Worm (Caenorhabditis elegans): Measurements from ENCODE around the gene Y43F8B.7.

DNA sequence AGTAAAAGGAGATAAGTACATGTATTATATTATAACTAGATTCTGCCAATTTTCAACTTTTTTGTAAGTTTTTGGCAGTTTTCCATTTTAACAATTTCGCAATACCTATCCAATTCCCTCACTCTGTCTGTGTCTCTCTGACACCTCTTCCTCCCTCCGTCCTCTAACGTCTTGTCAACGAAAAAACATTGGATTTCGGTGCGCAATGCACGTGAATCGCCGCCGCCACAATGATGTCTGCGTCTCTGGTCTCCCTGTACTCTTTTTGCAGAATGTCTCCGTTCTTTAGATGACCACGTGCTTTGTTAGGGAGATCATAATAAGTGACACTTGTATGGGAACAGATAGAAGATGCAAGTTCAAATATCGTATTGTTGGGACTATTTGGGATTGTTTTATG lies 38.6 kb downstream of the Y43F8B.7 start:
- peak; percentile 77 for TF ChIP-seq ztf-4 (tag; optimal IDR thresholded peaks at IDR 0.05)
- TF ChIP-seq lin-13 (GFP tag; optimal IDR thresholded peaks at IDR 0.05): peak; percentile 80
- TF ChIP-seq skn-1 (tag; optimal IDR thresholded peaks at IDR 0.05): no peak
- TF ChIP-seq snpc-4 (tag; optimal IDR thresholded peaks at IDR 0.05): peak; percentile 63
- TF ChIP-seq unc-62 (GFP tag; optimal IDR thresholded peaks at IDR 0.05): peak; percentile 63
- TF ChIP-seq ZK546.5 (tag; optimal IDR thresholded peaks at IDR 0.05): no peak
- no peak for TF ChIP-seq nhr-12 (tag; optimal IDR thresholded peaks at IDR 0.05)
- no peak for TF ChIP-seq unc-39 (tag; optimal IDR thresholded peaks at IDR 0.05)
- no peak for TF ChIP-seq nhr-77 (tag; optimal IDR thresholded peaks at IDR 0.05)
- TF ChIP-seq elt-3 (tag; optimal IDR thresholded peaks at IDR 0.05): no peak
- TF ChIP-seq aly-2 (tag; optimal IDR thresholded peaks at IDR 0.05): no peak
- peak; percentile 94 for TF ChIP-seq fos-1 (tag; optimal IDR thresholded peaks at IDR 0.05)

Data from whole organism, L2 larva.